Fruit fly (Drosophila melanogaster): Measurements from ENCODE around the gene Idh3b.
A peak's percentile ranks its signal among the peaks of the same experiment; 100 is the strongest.

Idh3b gene

dm6 chr3R:22039480-22039879 is 20.3 kb upstream of the Idh3b start (continued):
- TF ChIP-seq spab (GFP tag; optimal IDR thresholded peaks at IDR 0.05) (no peak), Eip78C (GFP tag) (peak; percentile 92), Ets21C (GFP tag; optimal IDR thresholded peaks at IDR 0.05) (no peak), cyc (GFP tag; optimal IDR thresholded peaks at IDR 0.05) (peak; percentile 66), Blimp-1 (GFP tag; optimal IDR thresholded peaks at IDR 0.05) (no peak), CG11902 (GFP tag; optimal IDR thresholded peaks at IDR 0.05) (peak; percentile 35), CG8119 (GFP tag; IDR thresholded peaks at IDR 0.05) (peak; percentile 94)

dm6 chr3R:22035552-22035951 is 16.4 kb upstream of the Idh3b start:
- TF ChIP-seq CG31627 (GFP tag; optimal IDR thresholded peaks at IDR 0.05) (no peak), ss (GFP tag; optimal IDR thresholded peaks at IDR 0.05) (no peak), dac (GFP tag; optimal IDR thresholded peaks at IDR 0.05) (no peak), CG10631 (GFP tag; optimal IDR thresholded peaks at IDR 0.05) (no peak), Hr4 (GFP tag; optimal IDR thresholded peaks at IDR 0.05) (no peak), cyc (GFP tag; optimal IDR thresholded peaks at IDR 0.05) (no peak), CG4318 (GFP tag; optimal IDR thresholded peaks at IDR 0.05) (no peak), eg (GFP tag; IDR thresholded peaks at IDR 0.05) (no peak), Met (GFP tag; optimal IDR thresholded peaks at IDR 0.05) (no peak), pdm3 (GFP tag; optimal IDR thresholded peaks at IDR 0.05) (no peak), Blimp-1 (GFP tag; optimal IDR thresholded peaks at IDR 0.05) (no peak), topi (GFP tag; optimal IDR thresholded peaks at IDR 0.05) (no peak), Ets96B (tag; optimal IDR thresholded peaks at IDR 0.05) (no peak), CG32006 (GFP tag; optimal IDR thresholded peaks at IDR 0.05) (no peak)

dm6 chr3R:22034160-22034742 is 15.1 kb upstream of the Idh3b start, which contains the start of the genes CG45099, CG6015, pit and Fadd:
Gene CG45099, minus strand, starts transcription at chr3R:22034286.
Gene CG6015, minus strand, starts transcription at chr3R:22034286.
Gene pit, plus strand, starts transcription at chr3R:22034298.
Gene Fadd, plus strand, starts transcription at chr3R:22034455.
- no peak for TF ChIP-seq CG1621 (tag; optimal IDR thresholded peaks at IDR 0.05)
- TF ChIP-seq fd59A (GFP tag; optimal IDR thresholded peaks at IDR 0.05): no peak
- TF ChIP-seq dac (GFP tag; optimal IDR thresholded peaks at IDR 0.05): no peak
- peak; percentile 30 for TF ChIP-seq esn (GFP tag; optimal IDR thresholded peaks at IDR 0.05)
- peak; percentile 70 for TF ChIP-seq Eip78C (GFP tag)

dm6 chr3R:22031738-22032137 is 12.6 kb upstream of the Idh3b start, which contains the start of gene CG13409:
Gene CG13409, minus strand, starts transcription at chr3R:22031900.
- TF ChIP-seq CG8632 (GFP tag; optimal IDR thresholded peaks at IDR 0.05): no peak
- TF ChIP-seq achi (GFP tag; optimal IDR thresholded peaks at IDR 0.05): no peak
- TF ChIP-seq Blimp-1 (GFP tag; optimal IDR thresholded peaks at IDR 0.05): no peak

- TF ChIP-seq ss (GFP tag; optimal IDR thresholded peaks at IDR 0.05): no peak
Observed at dm6 chr3R:22027743-22028099, 8.5 kb upstream of the Idh3b start.

- TF ChIP-seq CG6854 (GFP tag; optimal IDR thresholded peaks at IDR 0.05): peak; percentile 16
- TF ChIP-seq svp (GFP tag): no peak
- peak; percentile 75 for TF ChIP-seq CG8632 (GFP tag; optimal IDR thresholded peaks at IDR 0.05)
- peak; percentile 82 for TF ChIP-seq net (GFP tag; optimal IDR thresholded peaks at IDR 0.05)
- TF ChIP-seq Sox15 (GFP tag; optimal IDR thresholded peaks at IDR 0.05): peak; percentile 69
- TF ChIP-seq acj6 (GFP tag; optimal IDR thresholded peaks at IDR 0.05): peak; percentile 85
- peak; percentile 62 for TF ChIP-seq fd59A (GFP tag; optimal IDR thresholded peaks at IDR 0.05)
- TF ChIP-seq CG11902 (GFP tag; optimal IDR thresholded peaks at IDR 0.05): peak; percentile 57
- TF ChIP-seq Smox (GFP tag; optimal IDR thresholded peaks at IDR 0.05): no peak
- TF ChIP-seq achi (GFP tag; optimal IDR thresholded peaks at IDR 0.05): peak; percentile 80
- TF ChIP-seq CG11294 (GFP tag; IDR thresholded peaks at IDR 0.05): peak; percentile 50; the same call in 1 of the 2 replicates
- peak; percentile 80 for TF ChIP-seq CG3919 (GFP tag; optimal IDR thresholded peaks at IDR 0.05)
- TF ChIP-seq CG32006 (GFP tag; optimal IDR thresholded peaks at IDR 0.05): no peak
- TF ChIP-seq CG8119 (GFP tag; IDR thresholded peaks at IDR 0.05): peak; percentile 68
- no peak for TF ChIP-seq spab (GFP tag; optimal IDR thresholded peaks at IDR 0.05)
- no peak for TF ChIP-seq dac (GFP tag; optimal IDR thresholded peaks at IDR 0.05)
- no peak for TF ChIP-seq CG9139 (GFP tag; optimal IDR thresholded peaks at IDR 0.05)
- peak; percentile 87 for TF ChIP-seq CG10631 (GFP tag; optimal IDR thresholded peaks at IDR 0.05)
- TF ChIP-seq CG16779 (tag; optimal IDR thresholded peaks at IDR 0.05): no peak
- TF ChIP-seq Blimp-1 (GFP tag; optimal IDR thresholded peaks at IDR 0.05): no peak
- TF ChIP-seq CG15336 (GFP tag; IDR thresholded peaks at IDR 0.05): peak; percentile 64
- TF ChIP-seq Sox14 (GFP tag; optimal IDR thresholded peaks at IDR 0.05): peak; percentile 75
- TF ChIP-seq Eip78C (GFP tag): peak; percentile 95
- peak; percentile 53 for TF ChIP-seq Lpt (GFP tag; optimal IDR thresholded peaks at IDR 0.05)
- TF ChIP-seq Eip75B (GFP tag; optimal IDR thresholded peaks at IDR 0.05): peak; percentile 82
- TF ChIP-seq CG31627 (GFP tag; optimal IDR thresholded peaks at IDR 0.05): peak; percentile 86
Observed at dm6 chr3R:22026922-22027742, 8.0 kb upstream of the Idh3b start, which contains the start of the genes Cchl and ND-42. Gene Cchl, minus strand, starts transcription at chr3R:22027480. Gene ND-42, plus strand, starts transcription at chr3R:22027709.
